Worm (Caenorhabditis elegans) whole organism, L1 larva: ENCODE results near the gene R07H5.16.

Source experiments
- ceh-8 ChIP-seq: fragments of 200-800 bp; sonication (Bioruptor generic); optimal IDR thresholded peaks from 2 replicates; lab custom pipeline; 2018; ENCODE audit warnings: mild to moderate bottlenecking, missing genetic modification characterization, moderate library complexity, missing compliant biosample characterization
- ceh-82 ChIP-seq, 3 experiments: fragments of 150-350 bp in 1 of 3; sonication (generic microtip) in 2 of 3; optimal IDR thresholded peaks; 2 replicates each; lab custom pipeline; 2014 to 2017; ENCODE audit warnings: missing biosample characterization in 3 of 3, missing genetic modification characterization in 3 of 3
- ces-1 ChIP-seq: fragments of 150-350 bp; optimal IDR thresholded peaks from 2 replicates; lab custom pipeline; 2014; ENCODE audit warnings: missing biosample characterization, missing genetic modification reagents, missing genetic modification characterization
- hlh-17 ChIP-seq: fragments of 200-800 bp; sonication (Bioruptor generic); optimal IDR thresholded peaks from 2 replicates; lab custom pipeline; 2018; ENCODE audit warnings: missing genetic modification characterization, mild to moderate bottlenecking, missing compliant biosample characterization, moderate library complexity, borderline replicate concordance
- lin-35 ChIP-seq, 2 experiments: fragments of 150-350 bp; optimal IDR thresholded peaks; 2 replicates each; lab custom pipeline; 2014; ENCODE audit warnings: missing biosample characterization in 2 of 2, missing genetic modification characterization in 2 of 2, missing genetic modification reagents in 2 of 2
- lin-39 ChIP-seq: fragments of 150-350 bp; optimal IDR thresholded peaks from 2 replicates; lab custom pipeline; 2014; ENCODE audit warnings: missing biosample characterization, missing genetic modification reagents, missing genetic modification characterization
- nhr-237 ChIP-seq: fragments of 150-350 bp; optimal IDR thresholded peaks from 2 replicates; lab custom pipeline; 2014; ENCODE audit warnings: missing biosample characterization, missing genetic modification characterization
- pag-3 ChIP-seq: sonication (generic microtip); optimal IDR thresholded peaks from 2 replicates; lab custom pipeline; 2017; ENCODE audit warnings: missing genetic modification characterization, mild to moderate bottlenecking, missing compliant biosample characterization, antibody characterized with exemption, borderline replicate concordance; ENCODE audit not compliant: insufficient read depth

ce11 chrIV:11231376-11231775, 32.2 kb downstream of the R07H5.16 start:
- TF ChIP-seq lin-35 (GFP tag; optimal IDR thresholded peaks at IDR 0.05; lab: Kevin White, UChicago) (no peak), ceh-82 (tag; optimal IDR thresholded peaks at IDR 0.05; lab: Kevin White, UChicago) (no peak), lin-39 (tag; lab: Kevin White, UChicago) (no peak), hlh-17 (GFP tag; lab: Kevin White, UChicago) (no peak), ceh-8 (GFP tag; lab: Kevin White, UChicago) (no peak), pag-3 (no peak), nhr-237 (tag; lab: Kevin White, UChicago) (no peak), ces-1 (GFP tag; lab: Kevin White, UChicago) (no peak)
